Worm (Caenorhabditis elegans) whole organism, young adult: Measurements from ENCODE around the gene Y53C12A.6.

ENCODE experiments used
- B0035.1 ChIP-seq: sonication (generic microtip); optimal IDR thresholded peaks from 2 replicates; lab custom pipeline; 2016; ENCODE audit warnings: missing genetic modification characterization, mild to moderate bottlenecking, missing compliant biosample characterization, missing genotype, missing genetic modification reagents
- D2030.7 ChIP-seq: fragments of 200-800 bp; sonication (Bioruptor generic); IDR thresholded peaks from 2 replicates; pipeline ENCODE4 v1.3.6; 2022; ENCODE audit warnings: missing genetic modification reagents, missing genetic modification characterization, missing compliant biosample characterization
- F23B12.7 ChIP-seq: sonication (generic microtip); optimal IDR thresholded peaks from 2 replicates; lab custom pipeline; 2017; ENCODE audit warnings: missing genetic modification characterization, mild to moderate bottlenecking, missing compliant biosample characterization, antibody characterized with exemption, moderate library complexity; ENCODE audit not compliant: insufficient read depth
- F33H1.4 ChIP-seq: fragments of 200-800 bp; sonication (Bioruptor generic); IDR thresholded peaks from 2 replicates; pipeline ENCODE4 v1.3.6; 2022; ENCODE audit warnings: missing genetic modification reagents, missing genetic modification characterization, missing compliant biosample characterization
- F39B2.1 ChIP-seq: fragments of 200-800 bp; sonication (Bioruptor generic); IDR thresholded peaks from 2 replicates; pipeline ENCODE4 v1.3.6; 2022; ENCODE audit warnings: missing genetic modification reagents, missing genetic modification characterization, missing compliant biosample characterization
- F52B5.7 ChIP-seq: sonication (generic microtip); optimal IDR thresholded peaks from 2 replicates; lab custom pipeline; 2016; ENCODE audit warnings: mild to moderate bottlenecking, missing genetic modification characterization, missing compliant biosample characterization
- F55B11.4 ChIP-seq: sonication (generic microtip); optimal IDR thresholded peaks from 2 replicates; lab custom pipeline; 2016; ENCODE audit warnings: missing compliant biosample characterization, missing genetic modification characterization, borderline replicate concordance; ENCODE audit not compliant: insufficient read depth
- F57C9.4 ChIP-seq: sonication (generic microtip); optimal IDR thresholded peaks from 2 replicates; lab custom pipeline; 2017; ENCODE audit warnings: mild to moderate bottlenecking, missing genetic modification characterization, missing compliant biosample characterization
- K12H6.12 ChIP-seq: fragments of 200-800 bp; sonication (Bioruptor generic); optimal IDR thresholded peaks from 2 replicates; lab custom pipeline; 2018; ENCODE audit warnings: mild to moderate bottlenecking, missing genetic modification characterization, missing compliant biosample characterization
- Y53F4B.3 ChIP-seq: fragments of 200-800 bp; sonication (Bioruptor generic); IDR thresholded peaks from 2 replicates; pipeline ENCODE4 v1.3.6; 2022; ENCODE audit warnings: missing genetic modification reagents, missing genetic modification characterization, missing compliant biosample characterization
- Y56A3A.18 ChIP-seq: fragments of 200-800 bp; sonication (Bioruptor generic); IDR thresholded peaks from 2 replicates; pipeline ENCODE4 v1.3.6; 2022; ENCODE audit warnings: missing genetic modification reagents, missing genetic modification characterization, missing compliant biosample characterization
- Y79H2A.3 ChIP-seq: fragments of 200-800 bp; sonication (Bioruptor generic); conservative IDR thresholded peaks from 2 replicates; pipeline ENCODE4 v1.3.6; 2022; ENCODE audit warnings: missing genetic modification reagents, missing genetic modification characterization, missing compliant biosample characterization
- athp-1 ChIP-seq: sonication (generic microtip); optimal IDR thresholded peaks from 2 replicates; lab custom pipeline; 2017; ENCODE audit warnings: mild to moderate bottlenecking, missing genetic modification characterization, missing compliant biosample characterization
- attf-6 ChIP-seq: fragments of 200-800 bp; sonication (Bioruptor generic); IDR thresholded peaks from 2 replicates; pipeline ENCODE4 v1.3.6; 2022; ENCODE audit warnings: missing genetic modification reagents, missing genetic modification characterization, missing compliant biosample characterization
- cebp-1 ChIP-seq, 2 experiments: fragments of 200-800 bp in 1 of 2; sonication (Bioruptor generic) in 1 of 2; sonication (generic microtip) in 1 of 2; IDR thresholded peaks in 1 of 2; optimal IDR thresholded peaks in 1 of 2; 2 replicates each; pipeline versions ENCODE4 v1.3.6 to Lab custom; 2017 to 2022; ENCODE audit warnings: missing compliant biosample characterization in 2 of 2, missing genetic modification characterization in 2 of 2, mild to moderate bottlenecking in 1 of 2, missing genetic modification reagents in 1 of 2, moderate library complexity in 1 of 2
- ceh-40 ChIP-seq: fragments of 200-800 bp; sonication (Bioruptor generic); IDR thresholded peaks from 2 replicates; pipeline ENCODE4 v1.3.6; 2022; ENCODE audit warnings: missing genetic modification characterization, missing compliant biosample characterization
- die-1 ChIP-seq: sonication (generic microtip); optimal IDR thresholded peaks from 2 replicates; lab custom pipeline; 2016; ENCODE audit warnings: missing genotype, mild to moderate bottlenecking, missing genetic modification characterization, missing compliant biosample characterization
- egl-18 ChIP-seq: fragments of 200-800 bp; sonication (Bioruptor generic); IDR thresholded peaks from 2 replicates; pipeline ENCODE4 v1.3.6; 2022; ENCODE audit warnings: missing genetic modification reagents, missing genetic modification characterization, missing compliant biosample characterization
- egl-44 ChIP-seq: fragments of 200-800 bp; sonication (Bioruptor generic); IDR thresholded peaks from 2 replicates; pipeline ENCODE4 v1.3.6; 2022; ENCODE audit warnings: missing genetic modification reagents, missing genetic modification characterization, missing compliant biosample characterization
- egrh-3 ChIP-seq: fragments of 200-800 bp; sonication (Bioruptor generic); IDR thresholded peaks from 2 replicates; pipeline ENCODE4 v1.3.6; 2022; ENCODE audit warnings: missing genetic modification reagents, missing genetic modification characterization, missing compliant biosample characterization
- ekl-4 ChIP-seq: fragments of 200-800 bp; sonication (Bioruptor generic); IDR thresholded peaks from 2 replicates; pipeline ENCODE4 v1.3.6; 2022; ENCODE audit warnings: missing genetic modification reagents, missing genetic modification characterization, missing compliant biosample characterization
- gei-17 ChIP-seq: fragments of 200-800 bp; sonication (Bioruptor generic); optimal IDR thresholded peaks from 2 replicates; lab custom pipeline; 2018; ENCODE audit warnings: mild to moderate bottlenecking, missing genetic modification characterization, missing compliant biosample characterization
- hmg-1.2 ChIP-seq: fragments of 200-800 bp; sonication (Bioruptor generic); IDR thresholded peaks from 2 replicates; pipeline ENCODE4 v1.3.6; 2022; ENCODE audit warnings: missing genetic modification reagents, missing genetic modification characterization, missing compliant biosample characterization
- let-607 ChIP-seq, 2 experiments: fragments of 200-800 bp in 1 of 2; sonication (Bioruptor generic) in 1 of 2; sonication (generic microtip) in 1 of 2; optimal IDR thresholded peaks; 2 replicates each; lab custom pipeline; 2016 to 2018; ENCODE audit warnings: mild to moderate bottlenecking in 2 of 2, missing compliant biosample characterization in 2 of 2, missing genetic modification characterization in 2 of 2, moderate library complexity in 2 of 2, missing genotype in 1 of 2
- lin-26 ChIP-seq: fragments of 200-800 bp; sonication (Bioruptor generic); IDR thresholded peaks from 2 replicates; pipeline ENCODE4 v1.3.6; 2022; ENCODE audit warnings: missing genetic modification reagents, missing genetic modification characterization, missing compliant biosample characterization
- lin-40 ChIP-seq: sonication (generic microtip); optimal IDR thresholded peaks from 2 replicates; lab custom pipeline; 2016; ENCODE audit warnings: missing genetic modification characterization, mild to moderate bottlenecking, missing compliant biosample characterization, missing genotype, missing genetic modification reagents
- madf-6 ChIP-seq: fragments of 200-800 bp; sonication (Bioruptor generic); IDR thresholded peaks from 2 replicates; pipeline ENCODE4 v1.3.6; 2022; ENCODE audit warnings: missing genetic modification reagents, missing genetic modification characterization, missing compliant biosample characterization
- nfya-2 ChIP-seq: fragments of 200-800 bp; sonication (Bioruptor generic); IDR thresholded peaks from 2 replicates; pipeline ENCODE4 v1.3.6; 2022; ENCODE audit warnings: missing genetic modification reagents, missing genetic modification characterization, missing compliant biosample characterization
- nhr-120 ChIP-seq: fragments of 200-800 bp; sonication (Bioruptor generic); IDR thresholded peaks from 2 replicates; pipeline ENCODE4 v1.3.6; 2022; ENCODE audit warnings: missing genetic modification characterization, missing compliant biosample characterization
- nhr-179 ChIP-seq: sonication (generic microtip); optimal IDR thresholded peaks from 2 replicates; lab custom pipeline; 2016; ENCODE audit warnings: mild to moderate bottlenecking, missing genetic modification characterization, missing compliant biosample characterization
- nhr-80 ChIP-seq: sonication (generic microtip); optimal IDR thresholded peaks from 2 replicates; lab custom pipeline; 2016; ENCODE audit warnings: missing genetic modification characterization, missing compliant biosample characterization
- pbrm-1 ChIP-seq: fragments of 200-800 bp; sonication (Bioruptor generic); IDR thresholded peaks from 2 replicates; pipeline ENCODE4 v1.3.6; 2022; ENCODE audit warnings: missing genetic modification reagents, missing genetic modification characterization, missing compliant biosample characterization
- pha-4 ChIP-seq: fragments of 150-350 bp; sonication (generic microtip); optimal IDR thresholded peaks from 2 replicates; lab custom pipeline; 2014; ENCODE audit warnings: missing biosample characterization, missing genetic modification reagents, missing genetic modification characterization
- repo-1 ChIP-seq: sonication (generic microtip); optimal IDR thresholded peaks from 2 replicates; lab custom pipeline; 2017; ENCODE audit warnings: mild to moderate bottlenecking, missing genetic modification characterization, missing compliant biosample characterization
- snpc-3.4 ChIP-seq: sonication (generic microtip); optimal IDR thresholded peaks from 2 replicates; lab custom pipeline; 2017; ENCODE audit warnings: missing genetic modification characterization, mild to moderate bottlenecking, missing compliant biosample characterization, antibody characterized with exemption, moderate library complexity, missing genotype, missing genetic modification reagents
- zim-3 ChIP-seq: sonication (generic microtip); optimal IDR thresholded peaks from 2 replicates; lab custom pipeline; 2017; ENCODE audit warnings: mild to moderate bottlenecking, missing genetic modification characterization, moderate library complexity, missing compliant biosample characterization
- ztf-22 ChIP-seq: fragments of 200-800 bp; sonication (Bioruptor generic); optimal IDR thresholded peaks from 2 replicates; lab custom pipeline; 2018; ENCODE audit warnings: mild to moderate bottlenecking, missing genetic modification characterization, moderate library complexity, missing compliant biosample characterization

The Y53C12A.6 gene

DNA sequence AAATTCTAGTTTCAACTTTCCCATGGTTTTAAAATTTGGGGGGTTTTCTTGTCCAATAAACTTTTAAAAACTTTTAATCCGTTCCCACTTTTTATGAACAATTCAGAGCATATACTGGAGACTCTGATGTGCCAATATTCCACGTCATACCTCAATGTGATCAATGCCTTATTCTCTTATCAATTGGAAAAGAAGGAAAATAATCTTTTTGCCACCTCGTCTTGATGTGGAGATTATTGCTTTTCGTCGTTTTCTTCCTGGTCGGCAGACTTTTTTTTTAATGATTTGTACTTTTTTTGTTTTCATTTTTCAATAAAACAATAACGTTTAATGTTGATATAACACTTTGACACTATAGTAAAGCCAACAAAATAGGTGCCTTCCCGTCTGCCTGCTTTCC is 40.3 kb downstream of the Y53C12A.6 start:
- TF ChIP-seq lin-40 (tag; lab: Kevin White, UChicago) (no peak), attf-6 (GFP tag; lab: Robert Waterston, UW) (no peak), ceh-40 (no peak), F39B2.1 (no peak), Y53F4B.3 (no peak), snpc-3.4 (tag; lab: Kevin White, UChicago) (no peak), nfya-2 (no peak), nhr-120 (GFP tag; lab: Robert Waterston, UW) (no peak), madf-6 (GFP tag; lab: Robert Waterston, UW) (no peak), nhr-80 (peak; percentile 66), Y79H2A.3 (GFP tag; lab: Robert Waterston, UW) (no peak), lin-26 (no peak), Y56A3A.18 (no peak), cebp-1 (GFP tag; IDR thresholded peaks at IDR 0.05; lab: Robert Waterston, UW) (no peak), cebp-1 (tag; optimal IDR thresholded peaks at IDR 0.05; lab: Kevin White, UChicago) (no peak), hmg-1.2 (GFP tag; lab: Robert Waterston, UW) (no peak), let-607 (tag; optimal IDR thresholded peaks at IDR 0.05; lab: Kevin White, UChicago) (peak in 1 of 2 experiments; percentile 22)

- TF ChIP-seq ztf-22 (GFP tag; lab: Kevin White, UChicago) (no peak), F33H1.4 (GFP tag; lab: Robert Waterston, UW) (no peak), zim-3 (tag; lab: Kevin White, UChicago) (no peak), egl-44 (GFP tag; lab: Robert Waterston, UW) (no peak), Y79H2A.3 (GFP tag; lab: Robert Waterston, UW) (no peak), F55B11.4 (no peak), cebp-1 (GFP tag; IDR thresholded peaks at IDR 0.05; lab: Robert Waterston, UW) (no peak), cebp-1 (tag; optimal IDR thresholded peaks at IDR 0.05; lab: Kevin White, UChicago) (no peak), nhr-179 (tag; lab: Kevin White, UChicago) (no peak), repo-1 (no peak), ekl-4 (GFP tag; lab: Robert Waterston, UW) (no peak)
These were observed 43.1 kb downstream of the Y53C12A.6 start, which contains the start of gene arc-1 for ce11 chrII:9674678-9675077. Gene arc-1, plus strand, starts transcription at chrII:9674978.

DNA sequence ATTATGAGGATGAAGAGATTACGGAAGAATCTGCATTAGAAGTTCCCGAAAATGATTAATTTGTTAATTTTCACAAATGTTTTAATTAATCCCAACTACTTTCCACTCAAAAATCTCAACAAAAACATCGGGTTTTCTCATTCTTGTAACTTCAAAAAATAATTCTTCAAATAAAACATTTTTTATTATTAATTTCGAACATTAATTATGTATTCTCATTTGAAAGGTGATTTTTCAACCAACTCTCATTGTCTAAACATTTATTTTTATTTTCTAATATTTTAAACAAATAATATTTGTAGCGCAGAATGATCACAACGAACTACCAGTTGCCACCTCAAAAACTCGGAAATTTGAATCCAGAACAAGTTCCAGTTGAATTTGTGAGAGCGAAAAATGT is 46.5 kb downstream of the Y53C12A.6 start, which contains the start of gene ZK1320.7:
Gene ZK1320.7, plus strand, starts transcription at position 301 of the 400 bp plus-strand sequence.
- TF ChIP-seq F52B5.7 (tag; lab: Kevin White, UChicago) (no peak), madf-6 (GFP tag; lab: Robert Waterston, UW) (no peak), pbrm-1 (GFP tag; lab: Robert Waterston, UW) (no peak), pha-4 (tag; lab: Kevin White, UChicago) (no peak), Y56A3A.18 (no peak), F55B11.4 (no peak), F23B12.7 (tag; lab: Kevin White, UChicago) (no peak), F57C9.4 (tag; lab: Kevin White, UChicago) (no peak), athp-1 (tag; lab: Kevin White, UChicago) (no peak), hmg-1.2 (GFP tag; lab: Robert Waterston, UW) (no peak), egrh-3 (GFP tag; lab: Robert Waterston, UW) (no peak), egl-18 (no peak), B0035.1 (tag; lab: Kevin White, UChicago) (no peak), D2030.7 (GFP tag; lab: Robert Waterston, UW) (no peak), K12H6.12 (tag; lab: Kevin White, UChicago) (no peak), nhr-120 (GFP tag; lab: Robert Waterston, UW) (no peak), die-1 (tag; lab: Kevin White, UChicago) (no peak), ceh-40 (no peak), gei-17 (GFP tag; lab: Kevin White, UChicago) (no peak)
- TF ChIP-seq, all 124 proteins: peak for 0
